Fruit fly (Drosophila melanogaster) whole organism, wandering third instar larva: ENCODE results near the gene CG5697.
A peak's percentile ranks its signal among the peaks of the same experiment; 100 is the strongest.

ENCODE experiments used
- Jra ChIP-seq: sonication (Bioruptor generic); optimal IDR thresholded peaks from 2 replicates; lab custom pipeline; 2016; ENCODE audit warnings: missing biosample characterization, missing genetic modification characterization
- Myc ChIP-seq: fragments of >200 bp; optimal IDR thresholded peaks from 2 replicates; lab custom pipeline; 2017
- h ChIP-seq: fragments of 200-800 bp; sonication (Bioruptor generic); optimal IDR thresholded peaks from 3 replicates; lab custom pipeline; 2016; ENCODE audit warnings: missing biosample characterization, mild to moderate bottlenecking, missing genetic modification characterization
- sage ChIP-seq: fragments of 200-800 bp; sonication (Bioruptor generic); optimal IDR thresholded peaks from 2 replicates; lab custom pipeline; 2016; ENCODE audit warnings: missing biosample characterization, mild to moderate bottlenecking, missing genetic modification characterization

- TF ChIP-seq h (GFP tag; lab: Kevin White, UChicago) (peak; percentile 59), Myc (lab: Kevin White, UChicago) (no peak), sage (GFP tag; lab: Kevin White, UChicago) (no peak), Jra (GFP tag; lab: Kevin White, UChicago) (no peak)
These were observed 1.8 kb downstream of the CG5697 start, which contains the start of gene Rlip for dm6 chr3R:21017464-21018080.
